Worm (Caenorhabditis elegans) whole organism, midembryonic: Measurements from ENCODE around the gene nlp-53.

Source experiments
- T22C8.4 ChIP-seq: fragments of 200-800 bp; sonication (Bioruptor generic); IDR thresholded peaks from 2 replicates; pipeline ENCODE4 v1.3.6; 2022; ENCODE audit warnings: missing genetic modification characterization, missing compliant biosample characterization
- klf-2 ChIP-seq: fragments of 200-800 bp; sonication (Bioruptor generic); conservative IDR thresholded peaks from 2 replicates; pipeline ENCODE4 v1.3.6; 2022; ENCODE audit warnings: missing genetic modification reagents, missing genetic modification characterization, missing compliant biosample characterization
- tab-1 ChIP-seq: fragments of 200-800 bp; sonication (Bioruptor generic); IDR thresholded peaks from 2 replicates; pipeline ENCODE4 v1.3.6; 2022; ENCODE audit warnings: missing genetic modification characterization, missing compliant biosample characterization
- ztf-23 ChIP-seq: fragments of 200-800 bp; sonication (Bioruptor generic); IDR thresholded peaks from 2 replicates; pipeline ENCODE4 v1.3.6; 2022; ENCODE audit warnings: missing genetic modification reagents, missing genetic modification characterization, missing compliant biosample characterization
- ztf-29 ChIP-seq: fragments of 200-800 bp; sonication (Bioruptor generic); IDR thresholded peaks from 2 replicates; pipeline ENCODE4 v1.3.6; 2022; ENCODE audit warnings: missing genetic modification reagents, missing genetic modification characterization, missing compliant biosample characterization

DNA sequence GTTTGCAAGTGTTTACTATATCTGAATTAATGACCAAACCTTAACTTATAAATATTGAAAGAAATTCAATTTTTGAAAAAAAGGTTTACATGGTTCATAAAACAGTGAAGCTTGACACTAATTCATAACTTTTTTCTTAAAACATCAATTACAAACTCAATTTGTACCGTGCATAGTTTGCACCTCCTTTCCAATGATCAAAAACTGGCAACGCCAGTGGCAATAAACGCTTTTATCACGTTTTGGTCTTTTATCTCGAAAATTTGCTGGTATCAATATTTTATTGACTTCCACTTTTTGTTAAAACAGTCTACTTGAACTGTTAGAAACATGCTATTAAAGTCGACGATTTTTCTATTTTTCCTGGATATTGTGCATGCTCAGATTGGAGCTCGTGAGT is 40.2 kb upstream of the nlp-53 start, which contains the start of gene F54B11.11:
- no peak for TF ChIP-seq tab-1
- no peak for TF ChIP-seq T22C8.4
- TF ChIP-seq ztf-23 (GFP tag; lab: Robert Waterston, UW), result no peak
- TF ChIP-seq ztf-29, result no peak
- no peak for TF ChIP-seq klf-2 (GFP tag; lab: Robert Waterston, UW)
